Worm (Caenorhabditis elegans) whole organism, L3 larva: ENCODE measurements around the gene K12H4.6.

Experiments
- R02D3.7 ChIP-seq: fragments of 150-350 bp; optimal IDR thresholded peaks from 2 replicates; lab custom pipeline; 2014; ENCODE audit warnings: missing biosample characterization, missing genetic modification characterization
- ZK546.5 ChIP-seq: sonication (generic microtip); optimal IDR thresholded peaks from 2 replicates; lab custom pipeline; 2017; ENCODE audit warnings: missing biosample characterization, missing genetic modification characterization
- aly-2 ChIP-seq: fragments of 150-350 bp; optimal IDR thresholded peaks from 2 replicates; lab custom pipeline; 2014; ENCODE audit warnings: missing biosample characterization, missing genetic modification characterization
- ama-1 ChIP-seq: fragments of 150-350 bp; optimal IDR thresholded peaks from 2 replicates; lab custom pipeline; 2018
- ceh-16 ChIP-seq: sonication (generic microtip); optimal IDR thresholded peaks from 2 replicates; lab custom pipeline; 2017; ENCODE audit warnings: missing biosample characterization, missing genetic modification characterization
- ceh-28 ChIP-seq: fragments of 150-350 bp; optimal IDR thresholded peaks from 2 replicates; lab custom pipeline; 2014; ENCODE audit warnings: missing biosample characterization, missing genetic modification reagents, missing genetic modification characterization
- ceh-82 ChIP-seq: fragments of 150-350 bp; optimal IDR thresholded peaks from 2 replicates; lab custom pipeline; 2014; ENCODE audit warnings: missing biosample characterization, missing genetic modification characterization
- ceh-9 ChIP-seq: sonication (generic microtip); optimal IDR thresholded peaks from 2 replicates; lab custom pipeline; 2018; ENCODE audit warnings: missing biosample characterization, missing genetic modification characterization
- daf-12 ChIP-seq: fragments of 150-350 bp; optimal IDR thresholded peaks from 2 replicates; lab custom pipeline; 2014; ENCODE audit warnings: missing biosample characterization, missing genetic modification reagents, missing genetic modification characterization
- elt-2 ChIP-seq: sonication (generic microtip); optimal IDR thresholded peaks from 2 replicates; lab custom pipeline; 2016; ENCODE audit warnings: missing genetic modification reagents, mild to moderate bottlenecking, missing genetic modification characterization, missing compliant biosample characterization
- elt-3 ChIP-seq, 3 experiments: fragments of 150-350 bp in 1 of 3; sonication (generic microtip) in 2 of 3; optimal IDR thresholded peaks; 2 replicates in 2 of 3; 4 replicates in 1 of 3; lab custom pipeline; 2014 to 2017; ENCODE audit warnings: missing biosample characterization in 3 of 3, missing genetic modification characterization in 3 of 3
- eor-1 ChIP-seq, 2 experiments: fragments of 150-350 bp; optimal IDR thresholded peaks; 2 replicates each; lab custom pipeline; 2014 to 2018; ENCODE audit warnings: missing biosample characterization in 2 of 2, missing genetic modification characterization in 2 of 2
- fos-1 ChIP-seq: fragments of 150-350 bp; optimal IDR thresholded peaks from 2 replicates; lab custom pipeline; 2014; ENCODE audit warnings: missing biosample characterization, missing genetic modification characterization
- hmg-11 ChIP-seq: sonication (generic microtip); optimal IDR thresholded peaks from 2 replicates; lab custom pipeline; 2016; ENCODE audit warnings: missing genetic modification characterization, missing compliant biosample characterization
- jun-1 ChIP-seq: fragments of 150-350 bp; optimal IDR thresholded peaks from 2 replicates; lab custom pipeline; 2014; ENCODE audit warnings: missing biosample characterization, missing genetic modification reagents, missing genetic modification characterization
- lin-15B ChIP-seq: fragments of 150-350 bp; optimal IDR thresholded peaks from 2 replicates; lab custom pipeline; 2014; ENCODE audit warnings: missing biosample characterization, missing genetic modification characterization
- lin-39 ChIP-seq: fragments of 150-350 bp; optimal IDR thresholded peaks from 2 replicates; lab custom pipeline; 2018; ENCODE audit warnings: missing biosample characterization, missing genetic modification reagents, missing genetic modification characterization
- lsy-12 ChIP-seq: sonication (generic microtip); optimal IDR thresholded peaks from 2 replicates; lab custom pipeline; 2016; ENCODE audit warnings: mild to moderate bottlenecking, missing genetic modification characterization, missing compliant biosample characterization
- mdl-1 ChIP-seq: fragments of 150-350 bp; optimal IDR thresholded peaks from 2 replicates; lab custom pipeline; 2014; ENCODE audit warnings: missing biosample characterization, missing genetic modification characterization
- mml-1 ChIP-seq: fragments of 150-350 bp; sonication (generic microtip); optimal IDR thresholded peaks from 3 replicates; lab custom pipeline; 2014; ENCODE audit warnings: missing biosample characterization, missing genetic modification characterization
- nfya-1 ChIP-seq: sonication (generic microtip); optimal IDR thresholded peaks from 2 replicates; lab custom pipeline; 2017; ENCODE audit warnings: missing genetic modification characterization, mild to moderate bottlenecking, missing compliant biosample characterization, antibody characterized with exemption, moderate library complexity; ENCODE audit not compliant: insufficient read depth
- nhr-12 ChIP-seq: fragments of 150-350 bp; optimal IDR thresholded peaks from 2 replicates; lab custom pipeline; 2014; ENCODE audit warnings: missing biosample characterization, missing genetic modification characterization
- nhr-23 ChIP-seq: fragments of 150-350 bp; optimal IDR thresholded peaks from 2 replicates; lab custom pipeline; 2014; ENCODE audit warnings: missing biosample characterization, missing genetic modification reagents, missing genetic modification characterization
- nhr-25 ChIP-seq: sonication (generic microtip); optimal IDR thresholded peaks from 2 replicates; lab custom pipeline; 2017; ENCODE audit warnings: missing biosample characterization, missing genetic modification characterization
- nhr-28 ChIP-seq: fragments of 150-350 bp; optimal IDR thresholded peaks from 2 replicates; lab custom pipeline; 2014; ENCODE audit warnings: missing biosample characterization, missing genetic modification characterization
- nhr-43 ChIP-seq: sonication (generic microtip); optimal IDR thresholded peaks from 2 replicates; lab custom pipeline; 2016; ENCODE audit warnings: mild to moderate bottlenecking, missing genetic modification characterization, missing compliant biosample characterization; ENCODE audit not compliant: poor library complexity, severe bottlenecking
- nhr-67 ChIP-seq: fragments of 150-350 bp; optimal IDR thresholded peaks from 2 replicates; lab custom pipeline; 2014; ENCODE audit warnings: missing biosample characterization, missing genetic modification characterization
- pha-4 ChIP-seq: fragments of 150-350 bp; optimal IDR thresholded peaks from 2 replicates; lab custom pipeline; 2014; ENCODE audit warnings: missing biosample characterization, missing genetic modification reagents, missing genetic modification characterization
- pqm-1 ChIP-seq: fragments of 150-350 bp; optimal IDR thresholded peaks from 2 replicates; lab custom pipeline; 2017; ENCODE audit warnings: missing biosample characterization, missing genetic modification characterization, inconsistent platforms
- sea-2 ChIP-seq: fragments of 150-350 bp; sonication (generic microtip); optimal IDR thresholded peaks from 4 replicates; lab custom pipeline; 2014; ENCODE audit warnings: missing biosample characterization, missing genetic modification reagents, missing genetic modification characterization
- skn-1 ChIP-seq: fragments of 150-350 bp; optimal IDR thresholded peaks from 2 replicates; lab custom pipeline; 2014; ENCODE audit warnings: missing biosample characterization, missing genetic modification characterization
- snpc-4 ChIP-seq: fragments of 150-350 bp; optimal IDR thresholded peaks from 2 replicates; lab custom pipeline; 2014; ENCODE audit warnings: missing biosample characterization, missing genetic modification characterization
- tbx-2 ChIP-seq: sonication (generic microtip); optimal IDR thresholded peaks from 2 replicates; lab custom pipeline; 2016; ENCODE audit warnings: mild to moderate bottlenecking, missing genetic modification characterization, missing compliant biosample characterization
- unc-39 ChIP-seq: sonication (generic microtip); optimal IDR thresholded peaks from 4 replicates; lab custom pipeline; 2017; ENCODE audit warnings: missing biosample characterization, missing genetic modification characterization
- zag-1 ChIP-seq: fragments of 150-350 bp; optimal IDR thresholded peaks from 2 replicates; lab custom pipeline; 2014; ENCODE audit warnings: missing biosample characterization, missing genetic modification characterization
- ztf-11 ChIP-seq: fragments of 150-350 bp; optimal IDR thresholded peaks from 2 replicates; lab custom pipeline; 2014; ENCODE audit warnings: missing biosample characterization, missing genetic modification characterization

Gene K12H4.6

DNA sequence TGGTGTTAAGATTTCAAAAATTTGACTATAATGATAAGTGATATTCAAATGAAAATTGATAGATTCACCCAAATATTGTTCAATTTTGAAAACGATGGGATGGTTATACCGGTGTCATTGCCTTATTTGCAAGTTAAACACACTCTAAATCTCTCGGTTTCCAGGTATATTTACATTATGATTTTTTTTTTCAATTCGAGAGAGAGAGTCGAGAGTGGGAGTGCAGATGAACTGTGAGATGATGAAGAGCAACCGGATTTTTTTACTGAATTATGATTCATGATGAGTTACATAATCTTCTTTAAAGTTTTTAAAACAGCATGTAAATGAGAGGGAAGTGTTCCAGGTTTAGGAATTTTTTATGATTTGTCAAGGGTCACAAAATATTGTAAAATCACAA, 9.1 kb downstream of the K12H4.6 start, which contains the start of gene F44B9.10:
TSS of gene F44B9.10 (minus strand) at position 101 of the 400 bp plus-strand sequence.
- no peak for TF ChIP-seq daf-12 (tag; lab: Kevin White, UChicago)
- TF ChIP-seq lin-39 (tag; lab: Kevin White, UChicago) = no peak
- no peak for TF ChIP-seq zag-1 (tag; lab: Kevin White, UChicago)
- no peak for TF ChIP-seq hmg-11 (tag; lab: Kevin White, UChicago)
- TF ChIP-seq unc-39 (tag; lab: Kevin White, UChicago) = no peak
- TF ChIP-seq pqm-1 (tag; lab: Kevin White, UChicago) = no peak
- no peak for TF ChIP-seq lin-15B (tag; lab: Kevin White, UChicago)
- TF ChIP-seq nhr-25 (tag; lab: Kevin White, UChicago) = no peak
- no peak for TF ChIP-seq mml-1
- no peak for TF ChIP-seq aly-2 (tag; lab: Kevin White, UChicago)
- TF ChIP-seq fos-1 (tag; lab: Kevin White, UChicago) = no peak

DNA sequence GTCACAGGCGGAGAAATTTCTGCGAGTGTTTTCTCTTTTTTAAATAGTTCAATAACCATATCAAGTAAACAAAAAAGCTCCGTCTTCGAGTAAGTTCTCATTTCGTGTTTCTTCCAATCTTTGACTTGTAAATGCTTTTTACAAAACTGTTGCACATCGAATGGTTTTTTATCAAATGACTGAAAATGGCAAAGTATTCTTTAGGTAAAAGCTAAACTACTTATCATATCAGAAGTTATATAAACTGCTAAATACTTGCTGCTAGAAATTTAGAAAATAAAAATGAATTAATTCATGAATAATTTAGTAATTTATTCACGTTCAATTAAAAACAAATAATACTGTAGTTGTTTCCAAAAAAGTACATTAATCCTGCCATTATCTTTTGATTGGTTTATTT, 11.7 kb downstream of the K12H4.6 start, which contains the start of gene F44B9.9:
TSS of gene F44B9.9 (minus strand) at position 101 of the 400 bp plus-strand sequence.
- no peak for TF ChIP-seq eor-1 (tag; optimal IDR thresholded peaks at IDR 0.05; lab: Kevin White, UChicago)
- no peak for TF ChIP-seq snpc-4 (tag; lab: Kevin White, UChicago)
- no peak for TF ChIP-seq pqm-1 (tag; lab: Kevin White, UChicago)
- no peak for TF ChIP-seq ceh-28

DNA sequence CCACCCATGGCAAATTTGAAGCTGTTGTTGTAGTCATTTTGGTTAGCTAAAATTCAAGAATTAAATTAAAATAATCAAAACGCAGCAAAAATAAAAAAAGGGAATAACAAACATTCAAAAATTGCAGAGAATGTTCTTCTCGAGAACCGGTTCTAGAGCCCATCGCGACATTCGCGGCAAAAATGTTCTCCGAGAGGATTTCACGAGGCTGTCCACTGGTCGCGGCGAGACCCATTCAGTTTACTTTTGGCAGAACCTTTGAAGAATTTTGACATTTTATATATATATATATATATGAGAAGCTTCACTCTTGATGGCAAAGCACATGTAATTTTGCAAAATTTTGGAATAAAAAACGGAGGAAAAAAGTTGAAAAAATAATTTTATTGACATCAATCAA, 13.2 kb downstream of the K12H4.6 start, which contains the start of gene F44B9.8:
TSS of gene F44B9.8 (minus strand) at position 163 of the 400 bp plus-strand sequence.
- peak; percentile 62 for TF ChIP-seq nhr-43 (tag; lab: Kevin White, UChicago)
- no peak for TF ChIP-seq ceh-82 (tag; lab: Kevin White, UChicago)
- TF ChIP-seq nhr-12 (tag; lab: Kevin White, UChicago) = no peak
- TF ChIP-seq skn-1 (tag; lab: Kevin White, UChicago) = no peak
- peak; percentile 92 for TF ChIP-seq pha-4
- TF ChIP-seq nhr-67 (tag; lab: Kevin White, UChicago) = no peak
- TF ChIP-seq jun-1 (tag; lab: Kevin White, UChicago) = no peak
- peak; percentile 22 for TF ChIP-seq ama-1 (lab: Kevin White, UChicago)
- TF ChIP-seq lin-15B (tag; lab: Kevin White, UChicago) = peak; percentile 87
- TF ChIP-seq nhr-23 (tag; lab: Kevin White, UChicago) = peak; percentile 82
- peak; percentile 37 for TF ChIP-seq lin-39 (tag; lab: Kevin White, UChicago)
- TF ChIP-seq R02D3.7 = peak; percentile 17
- peak; percentile 21 for TF ChIP-seq lsy-12 (tag; lab: Kevin White, UChicago)
- TF ChIP-seq ztf-11 (tag; lab: Kevin White, UChicago) = no peak
- TF ChIP-seq hmg-11 (tag; lab: Kevin White, UChicago) = peak; percentile 32
- no peak for TF ChIP-seq eor-1 (tag; optimal IDR thresholded peaks at IDR 0.05; lab: Kevin White, UChicago)
- TF ChIP-seq snpc-4 (tag; lab: Kevin White, UChicago) = peak; percentile 55
- TF ChIP-seq elt-2 (tag; lab: Kevin White, UChicago) = peak; percentile 23
- no peak for TF ChIP-seq fos-1 (tag; lab: Kevin White, UChicago)
- TF ChIP-seq mdl-1 (tag; lab: Kevin White, UChicago) = no peak
- peak; percentile 73 for TF ChIP-seq nhr-25 (tag; lab: Kevin White, UChicago)
- no peak for TF ChIP-seq zag-1 (tag; lab: Kevin White, UChicago)
- TF ChIP-seq ZK546.5 (tag; lab: Kevin White, UChicago) = no peak
- peak; percentile 79 for TF ChIP-seq nfya-1 (tag; lab: Kevin White, UChicago)
- TF ChIP-seq, all 47 proteins: peak for 13

DNA sequence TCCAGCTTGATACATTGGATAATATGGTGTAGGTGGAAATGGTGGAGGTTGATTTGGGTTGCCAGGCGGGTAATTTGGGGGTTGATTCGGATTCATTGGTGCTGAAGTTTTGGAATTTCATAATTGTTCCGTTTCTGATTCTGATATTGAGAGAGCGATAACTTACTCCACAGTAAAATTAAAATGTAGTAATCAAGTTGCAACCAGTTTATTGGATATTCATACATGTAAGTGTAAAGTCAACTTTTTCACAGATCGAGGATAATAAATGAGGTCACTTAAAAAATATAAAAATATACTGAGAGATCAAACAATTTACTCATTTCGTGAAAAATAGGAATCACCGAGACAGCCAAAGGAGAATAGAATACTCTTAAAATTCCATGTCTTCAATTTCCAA, 14.7 kb downstream of the K12H4.6 start, which contains the start of gene mdt-30:
TSS of gene mdt-30 (minus strand) at position 101 of the 400 bp plus-strand sequence.
- TF ChIP-seq mdl-1 (tag; lab: Kevin White, UChicago) (no peak), tbx-2 (tag; lab: Kevin White, UChicago) (no peak), pqm-1 (tag; lab: Kevin White, UChicago) (no peak), ceh-82 (tag; lab: Kevin White, UChicago) (no peak), ceh-9 (tag; lab: Kevin White, UChicago) (no peak), sea-2 (GFP tag; lab: Kevin White, UChicago) (no peak), nhr-28 (tag; lab: Kevin White, UChicago) (no peak), daf-12 (tag; lab: Kevin White, UChicago) (no peak), lsy-12 (tag; lab: Kevin White, UChicago) (no peak), mml-1 (no peak), ceh-28 (no peak), hmg-11 (tag; lab: Kevin White, UChicago) (no peak), nhr-23 (tag; lab: Kevin White, UChicago) (no peak), ceh-16 (no peak), elt-3 (tag; optimal IDR thresholded peaks at IDR 0.05; lab: Kevin White, UChicago) (no peak)
